Worm (Caenorhabditis elegans) whole organism, dauer: Measurements from ENCODE around the gene F02A9.7.

Source experiments
- unc-62 ChIP-seq: sonication (generic microtip); optimal IDR thresholded peaks from 2 replicates; lab custom pipeline; 2017; ENCODE audit warnings: missing biosample characterization, missing genetic modification reagents, missing genetic modification characterization

Gene F02A9.7

DNA sequence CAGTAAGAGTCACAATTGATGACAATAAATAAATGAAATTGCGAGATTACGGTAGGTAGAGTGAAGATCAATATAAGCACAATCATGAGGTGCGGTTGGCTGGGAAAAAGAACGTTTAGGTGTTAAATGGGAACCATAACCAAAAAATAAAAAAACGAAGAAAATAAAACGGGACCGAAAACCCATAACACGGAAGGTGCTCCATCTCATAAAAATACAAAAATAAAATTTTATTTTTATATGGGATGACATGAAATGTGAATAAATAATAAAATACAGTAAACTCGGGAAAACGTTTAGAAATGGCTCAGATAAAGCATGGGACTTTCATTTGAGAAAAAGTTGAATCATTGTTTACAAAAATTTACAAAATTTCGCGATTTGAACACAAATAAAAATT, at the start of gene F02A9.7:
TSS of gene F02A9.7 (minus strand) at position 101 of the 400 bp plus-strand sequence.
- no peak for TF ChIP-seq unc-62 (GFP tag; lab: Kevin White, UChicago)

ce11 chrIII:9118921-9119606, 43.6 kb upstream of the F02A9.7 start, which contains the start of gene ced-11:
ced-11 (plus strand) TSS chrIII:9119556.
- no peak for TF ChIP-seq unc-62 (GFP tag; lab: Kevin White, UChicago)

- TF ChIP-seq unc-62 (GFP tag; lab: Kevin White, UChicago): no peak
These were observed 42.9 kb upstream of the F02A9.7 start, which contains the start of gene grl-11 for ce11 chrIII:9118314-9118850. grl-11 (minus strand) TSS chrIII:9118364.

- TF ChIP-seq unc-62 (GFP tag; lab: Kevin White, UChicago): no peak
These were observed 40.3 kb upstream of the F02A9.7 start for ce11 chrIII:9115745-9116144.

DNA sequence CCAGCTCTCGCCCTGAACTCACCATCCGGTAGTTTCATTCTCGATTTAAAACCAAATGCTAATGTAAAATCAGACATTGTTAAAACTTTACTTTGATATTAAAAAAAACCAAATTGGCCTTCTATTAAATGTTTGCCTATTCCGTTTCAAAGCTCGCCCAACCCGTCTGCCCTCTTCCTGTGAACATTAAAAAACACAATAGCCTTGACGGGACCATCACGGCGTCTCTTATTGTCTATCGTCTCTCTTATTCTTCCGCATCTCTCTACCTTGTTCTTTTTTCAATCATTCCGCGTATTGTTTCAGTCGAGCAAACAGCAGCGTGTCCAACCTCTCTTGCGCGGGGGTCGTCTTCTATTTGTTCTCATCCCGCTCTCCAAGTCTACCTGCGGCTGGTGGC, 39.2 kb upstream of the F02A9.7 start, which contains the start of gene ZK512.1:
TSS of gene ZK512.1 (plus strand) at position 301 of the 400 bp plus-strand sequence.
- no peak for TF ChIP-seq unc-62 (GFP tag; lab: Kevin White, UChicago)

ce11 chrIII:9114076-9114475, 38.6 kb upstream of the F02A9.7 start:
- no peak for TF ChIP-seq unc-62 (GFP tag; lab: Kevin White, UChicago)

ce11 chrIII:9112479-9112878, 37.0 kb upstream of the F02A9.7 start:
- no peak for TF ChIP-seq unc-62 (GFP tag; lab: Kevin White, UChicago)

DNA sequence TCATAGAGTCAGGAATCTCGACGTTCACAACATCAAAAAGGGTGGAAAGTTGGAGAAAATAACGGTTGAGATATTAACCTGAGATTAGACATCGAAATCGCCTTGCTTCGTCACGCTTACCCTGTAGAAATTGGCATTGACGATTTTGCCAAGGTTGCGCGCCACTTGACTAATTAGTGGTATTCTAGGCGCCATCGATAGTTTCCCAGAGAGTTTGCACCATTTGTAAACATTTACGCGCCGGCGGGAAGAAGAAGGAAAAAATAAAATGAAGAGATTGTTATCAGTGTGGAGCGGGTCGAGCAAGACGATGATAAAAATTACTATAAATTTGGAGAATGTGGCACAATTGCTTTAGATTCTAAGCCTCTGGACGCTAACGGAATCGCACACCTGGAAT, 34.8 kb upstream of the F02A9.7 start:
- no peak for TF ChIP-seq unc-62 (GFP tag; lab: Kevin White, UChicago)

DNA sequence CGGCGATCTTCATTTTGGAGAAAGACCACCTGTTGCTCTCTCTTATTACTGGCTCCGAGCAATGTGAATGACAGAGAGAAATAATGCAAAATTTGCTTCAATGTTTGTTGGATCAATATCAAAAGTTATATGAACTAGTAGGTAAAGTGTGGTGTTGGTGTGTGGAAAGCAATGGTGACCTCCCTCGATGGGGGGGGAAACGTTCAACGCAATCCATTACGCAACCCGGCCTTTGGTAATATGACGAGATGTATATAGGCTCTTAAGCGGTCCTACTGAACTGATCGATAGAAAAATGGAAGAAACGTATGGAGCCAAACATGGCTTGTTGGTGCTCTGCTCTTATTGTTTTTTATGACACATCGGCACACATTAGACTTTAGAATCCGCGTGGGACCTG, 34.3 kb upstream of the F02A9.7 start:
- no peak for TF ChIP-seq unc-62 (GFP tag; lab: Kevin White, UChicago)

DNA sequence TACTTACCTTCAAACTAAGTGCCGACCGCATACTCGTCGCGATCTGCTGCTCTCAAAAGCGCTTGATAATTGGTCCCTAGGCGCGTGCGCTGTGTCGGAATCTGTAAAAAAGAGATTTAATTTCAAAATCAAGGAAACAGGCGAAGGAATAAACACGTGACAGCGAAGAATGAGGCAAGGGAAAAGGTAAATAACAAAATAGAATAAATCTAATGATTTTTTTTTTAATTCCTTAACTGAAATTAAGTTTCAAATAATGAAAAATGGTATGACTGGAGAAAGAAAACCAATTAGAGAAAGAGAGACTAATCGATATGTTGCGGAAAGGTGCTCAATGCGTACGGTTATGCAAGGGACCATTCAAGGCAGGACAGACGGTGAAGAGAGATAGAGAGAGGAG, 33.7 kb upstream of the F02A9.7 start, which contains the start of gene cya-1:
TSS of gene cya-1 (minus strand) at position 101 of the 400 bp plus-strand sequence.
- TF ChIP-seq unc-62 (GFP tag; lab: Kevin White, UChicago): no peak

DNA sequence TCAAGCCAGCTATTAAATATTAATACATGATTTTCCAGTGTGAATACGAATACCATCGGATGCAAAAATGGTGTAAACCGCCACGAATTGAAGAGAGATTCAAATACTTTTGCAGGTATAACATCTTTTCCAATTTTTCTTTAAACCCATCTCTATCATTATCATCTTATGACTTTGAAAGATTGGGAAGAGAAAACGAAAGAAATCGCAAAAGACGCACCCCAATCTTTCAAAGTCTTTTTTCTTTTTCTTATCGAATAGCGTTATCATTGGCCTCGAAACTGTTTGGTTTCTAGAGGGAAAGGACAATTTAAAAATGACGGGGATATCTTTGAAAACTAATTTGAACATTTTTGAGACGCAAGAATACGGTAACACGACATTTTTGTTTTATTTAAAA, 30.2 kb upstream of the F02A9.7 start:
- TF ChIP-seq unc-62 (GFP tag; lab: Kevin White, UChicago): no peak

DNA sequence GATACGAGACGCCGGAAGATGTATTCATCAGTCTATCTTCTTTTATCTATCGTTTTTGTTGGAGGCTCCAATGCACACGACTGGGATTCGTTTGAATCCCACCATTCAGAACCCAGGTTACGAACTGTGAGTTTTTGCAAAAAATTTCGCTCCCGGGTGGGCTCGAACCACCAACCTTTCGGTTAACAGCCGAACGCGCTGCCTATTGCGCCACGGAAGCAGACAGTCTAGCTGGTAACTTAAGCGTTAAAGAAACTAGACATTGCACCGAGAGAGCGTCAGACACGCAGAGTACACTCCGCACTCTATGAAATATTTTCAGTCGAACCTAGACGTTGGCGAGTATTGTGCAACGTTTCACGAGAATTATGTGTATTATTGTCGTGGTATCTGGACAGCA, 28.6 kb upstream of the F02A9.7 start:
- TF ChIP-seq unc-62 (GFP tag; lab: Kevin White, UChicago): no peak

DNA sequence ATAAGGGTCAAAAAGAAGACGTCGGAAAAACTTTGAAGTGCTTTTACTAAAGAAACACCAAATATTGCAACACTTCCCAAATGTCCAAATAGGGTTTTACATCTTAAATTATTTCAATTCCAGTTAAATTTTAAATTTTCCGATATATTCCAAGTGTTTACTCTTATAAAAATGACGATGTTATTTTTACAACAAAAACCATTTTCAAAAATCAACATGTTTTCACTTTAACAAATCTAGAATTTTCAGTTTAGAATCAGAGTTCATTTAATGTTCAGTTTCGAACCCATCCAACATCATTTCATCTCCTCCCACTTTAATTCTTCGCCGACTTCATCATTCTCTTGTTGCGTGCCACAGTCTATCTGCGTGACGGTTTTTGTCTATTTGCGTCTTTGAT, 28.2 kb upstream of the F02A9.7 start, which contains the start of gene dos-1:
TSS of gene dos-1 (plus strand) at position 301 of the 400 bp plus-strand sequence.
- TF ChIP-seq unc-62 (GFP tag; lab: Kevin White, UChicago): no peak

DNA sequence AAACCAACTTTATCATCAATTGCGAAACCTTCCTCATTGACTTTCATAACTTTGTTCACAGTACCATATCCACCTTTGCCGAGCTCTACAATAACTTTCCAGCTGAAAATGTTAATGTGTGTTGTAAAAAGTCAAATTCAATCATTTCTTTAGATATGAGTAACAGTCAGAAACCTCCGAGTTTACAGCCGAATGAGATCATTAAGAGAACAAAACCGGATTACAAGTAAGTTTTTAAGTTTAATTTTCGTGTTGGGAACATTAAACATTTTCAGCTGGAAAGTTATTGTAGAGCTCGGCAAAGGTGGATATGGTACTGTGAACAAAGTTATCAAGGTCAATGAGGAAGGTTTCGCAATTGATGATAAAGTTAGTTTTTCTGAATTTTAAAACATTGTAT, 25.8 kb upstream of the F02A9.7 start, which contains the start of gene ZK507.1:
TSS of gene ZK507.1 (minus strand) at position 101 of the 400 bp plus-strand sequence.
- TF ChIP-seq unc-62 (GFP tag; lab: Kevin White, UChicago): no peak

ce11 chrIII:9091392-9092291, 16.2 kb upstream of the F02A9.7 start, which contains the start of gene glp-1:
glp-1 (plus strand) TSS chrIII:9092241.
- no peak for TF ChIP-seq unc-62 (GFP tag; lab: Kevin White, UChicago)
